Fruit fly (Drosophila melanogaster) Kc167 (cell line): ENCODE measurements around the gene Obp19b.
"Not testable (repeated sequence)": the region's sequence is repeated elsewhere in the genome, so short reads cannot be mapped to it uniquely, and the experiment has no call there.

Experiments
- Myc ChIP-seq: fragments of >200 bp; optimal IDR thresholded peaks from 2 replicates; lab custom pipeline; 2017; ENCODE audit warnings: missing external identifiers
- Sin3A ChIP-seq: fragments of >200 bp; optimal IDR thresholded peaks from 2 replicates; lab custom pipeline; 2018; ENCODE audit warnings: missing external identifiers
- h ChIP-seq: fragments of >200 bp; optimal IDR thresholded peaks from 3 replicates; lab custom pipeline; 2018; ENCODE audit warnings: missing external identifiers
- insv ChIP-seq: fragments of >200 bp; optimal IDR thresholded peaks from 3 replicates; lab custom pipeline; 2018; ENCODE audit warnings: missing external identifiers
- psq ChIP-seq: fragments of >200 bp; optimal IDR thresholded peaks from 2 replicates; lab custom pipeline; 2017; ENCODE audit warnings: missing external identifiers
- ttk ChIP-seq: sonication (Bioruptor generic); optimal IDR thresholded peaks from 2 replicates; lab custom pipeline; 2017; ENCODE audit warnings: missing external identifiers

The Obp19b gene

DNA sequence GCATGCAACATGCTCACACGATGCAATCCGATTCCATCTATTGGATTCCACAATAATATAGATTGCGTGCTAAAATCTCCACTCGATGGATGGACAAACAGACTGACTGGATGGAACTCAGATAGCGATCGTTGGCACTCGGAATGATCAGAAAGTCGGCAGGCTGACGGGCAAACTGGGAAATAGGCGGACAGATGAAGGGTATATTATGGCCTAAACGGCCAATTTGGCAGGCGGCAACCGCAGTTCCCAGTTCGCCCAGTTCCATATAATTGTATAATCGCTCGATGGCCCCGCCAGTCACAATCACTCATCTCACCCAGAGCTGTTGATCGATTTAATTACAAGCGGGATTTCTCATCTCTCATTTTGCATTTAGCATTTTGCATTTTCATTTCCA, 2.8 kb downstream of the Obp19b start, which contains the start of gene Obp19d:
Gene Obp19d, plus strand, starts transcription at position 301 of the 400 bp plus-strand sequence.
- TF ChIP-seq Myc (lab: Kevin White, UChicago) (no peak), ttk (lab: Kevin White, UChicago) (no peak), psq (lab: Kevin White, UChicago) (no peak), Sin3A (lab: Kevin White, UChicago) (no peak), insv (lab: Kevin White, UChicago) (no peak), h (no peak)

DNA sequence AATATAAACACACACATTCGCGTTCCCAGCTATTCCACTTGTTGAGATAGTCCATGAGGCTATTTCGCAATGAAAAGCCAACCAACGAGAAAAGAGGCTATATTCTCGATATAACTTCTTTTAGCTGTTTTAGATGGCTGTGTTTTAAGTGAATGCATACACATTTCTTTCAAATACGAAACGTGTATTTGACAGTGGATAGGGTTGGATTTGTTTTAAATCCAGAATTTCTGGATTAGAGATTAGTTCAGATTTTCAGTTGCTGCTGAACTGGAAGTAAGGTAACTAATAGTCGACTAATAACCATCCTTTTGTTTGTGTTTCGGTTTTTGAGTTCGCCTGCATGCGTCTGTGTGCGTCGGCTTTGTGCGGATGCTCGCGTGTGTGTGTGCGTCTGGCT, 6.6 kb downstream of the Obp19b start:
- TF ChIP-seq Sin3A (lab: Kevin White, UChicago) (no peak), ttk (lab: Kevin White, UChicago) (no peak), psq (lab: Kevin White, UChicago) (no peak), insv (lab: Kevin White, UChicago) (no peak), h (no peak), Myc (lab: Kevin White, UChicago) (no peak)

DNA sequence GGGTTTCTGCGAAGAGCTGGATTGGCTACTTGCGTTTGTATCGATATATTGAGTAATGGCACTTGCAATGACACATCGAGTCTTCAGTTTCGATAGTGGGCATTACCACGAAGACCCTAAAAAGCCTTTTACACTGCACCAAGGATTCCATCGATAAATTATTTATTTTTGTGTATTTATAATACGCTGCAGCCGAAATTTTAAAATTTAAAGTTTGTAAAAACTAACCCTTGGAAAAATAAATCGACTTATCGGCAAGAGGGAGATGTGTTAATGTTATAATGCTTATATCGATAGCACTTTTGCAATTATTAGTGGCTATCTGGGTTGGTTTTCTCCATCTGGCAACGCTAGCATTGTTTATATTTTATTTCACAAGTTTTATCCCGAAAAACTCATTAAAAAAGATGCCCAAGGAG, 7.2 kb downstream of the Obp19b start, which contains the start of the genes Pp4-19C and cactin:
Gene Pp4-19C, minus strand, starts transcription at position 256 of the 419 bp plus-strand sequence.
Gene cactin, plus strand, starts transcription at position 323 of the 419 bp plus-strand sequence.
- no peak for TF ChIP-seq Myc (lab: Kevin White, UChicago)
- TF ChIP-seq psq (lab: Kevin White, UChicago) = no peak
- no peak for TF ChIP-seq ttk (lab: Kevin White, UChicago)
- no peak for TF ChIP-seq Sin3A (lab: Kevin White, UChicago)
- no peak for TF ChIP-seq insv (lab: Kevin White, UChicago)
- TF ChIP-seq h = no peak

DNA sequence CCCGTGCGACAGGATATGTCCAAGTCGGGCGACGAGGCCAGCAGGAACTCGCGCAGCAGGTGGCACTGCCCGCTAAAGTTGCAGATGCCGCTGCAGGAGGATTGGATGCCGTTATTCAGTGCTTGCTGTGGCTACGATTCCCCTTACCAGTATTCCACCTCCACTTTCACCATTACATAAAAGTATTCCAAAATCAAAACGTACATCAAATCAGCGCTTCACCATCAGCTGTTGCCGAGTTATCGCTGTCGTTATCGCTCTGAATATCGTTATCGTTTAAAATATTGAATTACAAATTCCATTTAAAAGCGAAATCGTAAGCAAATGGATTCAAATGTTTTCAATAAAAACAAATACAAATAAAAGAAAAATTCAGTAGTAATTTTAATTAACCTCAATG, 10.3 kb downstream of the Obp19b start, which contains the start of gene CG15456:
Gene CG15456, minus strand, starts transcription at position 225 of the 400 bp plus-strand sequence.
- TF ChIP-seq Myc (lab: Kevin White, UChicago) (no peak), ttk (lab: Kevin White, UChicago) (no peak), psq (lab: Kevin White, UChicago) (no peak), Sin3A (lab: Kevin White, UChicago) (no peak)

DNA sequence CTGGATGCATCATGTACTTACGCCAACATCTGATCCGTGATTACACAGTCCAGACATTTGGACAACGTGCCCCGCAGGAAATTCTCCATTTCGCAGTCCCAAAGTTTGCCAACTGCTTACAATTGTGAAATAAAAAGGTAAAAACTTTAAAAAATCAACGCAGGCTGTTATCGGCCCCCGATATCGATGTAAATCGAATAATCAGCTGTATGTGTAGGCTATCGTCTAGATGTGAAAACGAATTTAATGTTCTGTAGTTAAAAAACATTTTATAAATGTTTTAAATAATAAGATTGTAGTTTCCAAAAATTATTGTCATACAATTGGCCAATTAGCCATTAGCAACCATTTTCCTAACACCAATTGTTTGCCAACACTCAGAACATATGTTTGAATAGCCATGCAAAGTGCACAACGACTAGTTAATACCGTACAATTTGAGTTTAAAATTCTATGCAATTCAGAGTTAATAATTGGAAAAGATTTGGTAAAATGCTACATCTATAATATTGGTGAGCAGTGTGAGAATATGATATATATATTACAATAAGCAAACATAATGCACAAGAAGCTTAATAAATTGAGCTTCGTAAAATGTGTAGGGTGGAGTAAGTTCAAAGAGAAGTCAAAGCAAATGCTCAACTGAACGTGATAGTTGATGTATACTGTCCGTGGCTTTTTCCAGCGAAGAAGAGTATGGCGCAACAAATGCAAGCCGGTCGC, 13.1 kb downstream of the Obp19b start, which contains the start of the genes CG11710 and mal:
Gene CG11710, minus strand, starts transcription at position 192 of the 723 bp plus-strand sequence.
Gene mal, plus strand, starts transcription at position 194 of the 723 bp plus-strand sequence.
- TF ChIP-seq Myc (lab: Kevin White, UChicago) (no peak), Sin3A (lab: Kevin White, UChicago) (no peak), psq (lab: Kevin White, UChicago) (no peak), h (no peak), ttk (lab: Kevin White, UChicago) (no peak), insv (lab: Kevin White, UChicago) (no peak)

DNA sequence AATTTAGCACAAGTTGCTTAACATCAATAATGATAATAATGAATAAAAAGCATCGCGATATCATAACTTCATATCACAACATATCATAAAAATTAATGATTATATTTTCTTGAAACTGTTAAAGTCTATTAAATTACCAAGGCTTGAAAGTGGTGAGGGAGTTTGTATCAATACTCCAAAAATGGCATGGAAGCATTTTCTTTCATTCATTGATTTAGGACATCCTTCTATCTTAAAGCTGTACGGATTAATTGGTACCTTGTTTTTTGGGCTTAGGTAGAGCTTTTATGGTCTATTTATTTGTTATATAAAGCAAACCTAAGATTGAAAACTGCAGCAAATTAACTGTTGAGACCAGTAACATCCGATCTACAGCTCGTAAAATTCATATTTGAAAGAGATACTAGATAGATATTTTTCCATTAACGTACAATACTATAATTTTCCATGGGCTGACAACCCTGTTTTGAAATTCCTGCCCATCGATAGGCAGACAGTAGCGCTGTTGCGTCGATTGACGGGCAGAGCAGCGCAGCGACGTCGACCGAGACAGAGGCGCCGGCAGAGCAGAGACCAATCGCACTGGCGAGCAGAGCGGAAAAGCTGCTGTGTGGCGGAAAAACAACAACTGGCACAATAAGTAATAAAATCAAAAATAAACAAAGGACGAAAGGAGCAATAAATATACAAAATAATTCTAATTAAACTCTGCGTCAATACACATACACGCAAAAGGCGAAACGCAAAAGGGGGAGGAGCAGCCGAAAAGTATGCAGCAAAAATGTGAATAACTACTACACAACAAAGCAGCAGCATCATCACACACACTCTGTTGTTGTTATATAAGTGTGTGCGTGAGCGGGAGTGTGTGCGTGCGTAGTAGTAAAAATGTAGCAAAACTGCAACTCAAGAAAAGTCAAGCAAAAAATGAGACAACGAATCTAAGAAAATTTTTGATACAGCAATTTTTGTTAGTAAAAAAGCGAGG, 17.1 kb downstream of the Obp19b start, which contains the start of gene CG1695:
Gene CG1695, plus strand, starts transcription at position 606 of the 988 bp plus-strand sequence.
- TF ChIP-seq Myc (lab: Kevin White, UChicago) (no peak), Sin3A (lab: Kevin White, UChicago) (no peak), ttk (lab: Kevin White, UChicago) (no peak), insv (lab: Kevin White, UChicago) (no peak), h (no peak), psq (lab: Kevin White, UChicago) (no peak)

DNA sequence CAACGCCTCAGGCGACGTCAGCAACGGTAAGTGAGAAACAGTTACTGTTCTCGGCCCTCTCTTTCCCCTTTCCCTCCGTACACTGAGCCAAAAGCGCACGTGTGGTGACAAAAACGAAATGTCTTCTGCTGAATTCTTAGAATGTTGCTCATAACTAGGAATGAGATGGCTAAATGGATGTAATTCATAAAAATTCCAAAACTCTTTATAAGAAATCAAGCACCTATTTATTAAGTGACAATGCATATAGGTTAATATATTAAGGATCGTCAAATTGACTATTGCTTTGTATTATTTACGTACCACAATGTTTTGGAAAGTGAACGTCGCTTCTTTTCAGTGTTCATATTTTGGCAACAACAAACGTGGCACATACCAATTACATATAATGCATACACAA, 18.0 kb downstream of the Obp19b start:
- no peak for TF ChIP-seq Myc (lab: Kevin White, UChicago)
- TF ChIP-seq Sin3A (lab: Kevin White, UChicago) = no peak
- TF ChIP-seq ttk (lab: Kevin White, UChicago) = no peak
- TF ChIP-seq insv (lab: Kevin White, UChicago) = no peak
- no peak for TF ChIP-seq h
- TF ChIP-seq psq (lab: Kevin White, UChicago) = no peak

DNA sequence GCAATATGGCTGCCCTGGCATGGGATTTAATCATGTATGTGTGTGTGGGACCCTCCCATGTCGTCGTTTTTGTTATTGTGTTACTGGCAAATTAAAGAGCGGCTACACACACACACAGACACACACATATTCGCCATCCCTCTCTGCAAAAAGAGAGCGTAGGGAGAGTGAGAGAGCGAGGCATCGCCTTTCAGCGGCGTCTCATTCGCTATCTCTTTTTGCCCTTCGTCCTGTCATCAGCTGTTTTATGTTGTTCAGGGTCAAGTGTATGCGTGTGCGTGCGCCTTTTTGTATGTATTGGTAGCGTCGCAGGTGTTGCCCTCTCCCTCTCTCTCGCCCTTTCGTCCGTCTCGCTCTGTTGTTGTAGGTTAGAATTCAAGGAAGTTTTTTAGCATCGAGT, 20.3 kb downstream of the Obp19b start:
- TF ChIP-seq Sin3A (lab: Kevin White, UChicago) (no peak), h (no peak), insv (lab: Kevin White, UChicago) (no peak), Myc (lab: Kevin White, UChicago) (no peak)

DNA sequence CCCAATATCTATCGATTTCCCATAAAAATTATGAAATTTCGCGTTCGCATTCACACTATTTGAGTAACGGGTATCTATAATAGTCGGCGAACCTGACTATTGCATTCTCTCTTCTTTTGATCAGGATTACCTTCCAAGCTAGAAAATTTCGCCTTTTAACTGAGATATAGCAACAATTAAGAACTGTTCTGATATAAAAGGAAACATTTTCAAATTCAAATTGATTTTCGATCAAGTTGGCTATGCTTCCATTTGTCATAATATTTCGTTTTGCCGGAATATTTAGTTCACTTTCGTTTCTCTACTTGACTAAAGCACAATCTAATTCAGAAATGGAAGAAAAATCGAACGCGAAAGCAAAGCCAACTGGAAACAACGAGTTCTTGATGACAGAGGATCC, 29.5 kb downstream of the Obp19b start, which contains the start of gene CG42578:
Gene CG42578, plus strand, starts transcription at position 301 of the 400 bp plus-strand sequence.
- not testable (repeated sequence) for TF ChIP-seq Myc, ttk, insv (lab: Kevin White, UChicago)

DNA sequence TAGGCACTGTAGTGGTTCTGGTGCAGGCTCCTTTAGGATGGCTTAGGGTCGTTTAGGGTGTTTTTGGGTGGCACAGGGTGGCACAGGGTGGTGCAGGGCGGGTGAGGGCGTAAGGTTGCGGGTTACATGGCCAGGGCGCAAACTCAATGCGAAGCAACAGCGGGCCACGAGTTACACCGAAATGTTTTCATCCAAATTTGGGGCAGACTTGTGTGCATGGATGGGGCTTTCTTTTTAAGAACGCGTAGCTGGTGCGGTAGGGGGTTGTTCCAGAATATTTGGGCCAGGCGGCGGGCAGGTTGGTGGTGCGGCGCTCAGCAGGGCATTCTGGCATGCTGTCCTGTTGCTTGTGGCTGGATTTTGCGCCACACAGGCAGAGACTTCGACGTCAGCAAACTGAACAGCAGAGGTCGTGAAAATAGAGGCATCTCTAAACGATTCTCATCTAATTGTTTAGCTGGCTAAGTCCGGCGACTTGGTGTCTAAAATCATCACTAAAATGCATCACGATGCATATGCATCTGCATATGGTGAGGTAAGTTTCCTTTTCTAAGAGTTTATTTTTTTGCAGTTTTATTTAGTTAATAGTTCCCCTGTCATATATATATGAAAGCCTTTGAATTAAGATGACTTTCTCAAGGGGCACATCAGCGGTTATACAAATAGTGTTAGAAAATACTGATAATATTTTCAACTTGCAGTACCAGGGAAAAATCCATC, 31.5 kb downstream of the Obp19b start:
- TF ChIP-seq h (no peak), insv (lab: Kevin White, UChicago) (no peak), Myc (lab: Kevin White, UChicago) (no peak), psq (lab: Kevin White, UChicago) (no peak), Sin3A (lab: Kevin White, UChicago) (no peak), ttk (lab: Kevin White, UChicago) (no peak)
